Worm (Caenorhabditis elegans) whole organism, late embryonic: Measurements from ENCODE around the gene gop-1.
A peak's percentile ranks its signal among the peaks of the same experiment; 100 is the strongest.

Experiments used
- C08G9.2 ChIP-seq: sonication (generic microtip); optimal IDR thresholded peaks from 2 replicates; lab custom pipeline; 2016; ENCODE audit warnings: mild to moderate bottlenecking, missing genetic modification characterization, moderate library complexity, missing compliant biosample characterization
- C38D4.7 ChIP-seq: fragments of 200-800 bp; sonication (Bioruptor generic); optimal IDR thresholded peaks from 2 replicates; lab custom pipeline; 2018; ENCODE audit warnings: mild to moderate bottlenecking, missing genetic modification characterization, moderate library complexity, missing compliant biosample characterization
- F13H6.1 ChIP-seq: sonication (generic microtip); optimal IDR thresholded peaks from 2 replicates; lab custom pipeline; 2016; ENCODE audit warnings: missing genetic modification characterization, missing compliant biosample characterization
- K02D7.2 ChIP-seq: sonication (generic microtip); optimal IDR thresholded peaks from 2 replicates; lab custom pipeline; 2017; ENCODE audit warnings: mild to moderate bottlenecking, missing genetic modification characterization, missing compliant biosample characterization
- K09A11.1 ChIP-seq: sonication (generic microtip); optimal IDR thresholded peaks from 2 replicates; lab custom pipeline; 2017; ENCODE audit warnings: antibody characterized with exemption, mild to moderate bottlenecking, missing genetic modification characterization, missing compliant biosample characterization; ENCODE audit not compliant: insufficient read depth
- T23F11.4 ChIP-seq: fragments of 200-800 bp; sonication (Bioruptor generic); optimal IDR thresholded peaks from 2 replicates; lab custom pipeline; 2018; ENCODE audit warnings: mild to moderate bottlenecking, missing genetic modification characterization, missing compliant biosample characterization
- ceh-14 ChIP-seq: sonication (generic microtip); optimal IDR thresholded peaks from 2 replicates; lab custom pipeline; 2016; ENCODE audit warnings: missing genotype, missing genetic modification characterization, missing compliant biosample characterization
- ceh-18 ChIP-seq: sonication (generic microtip); optimal IDR thresholded peaks from 2 replicates; lab custom pipeline; 2016; ENCODE audit warnings: missing genetic modification characterization, missing compliant biosample characterization
- ceh-19 ChIP-seq: fragments of 200-800 bp; sonication (Bioruptor generic); optimal IDR thresholded peaks from 2 replicates; lab custom pipeline; 2018; ENCODE audit warnings: mild to moderate bottlenecking, missing genetic modification characterization, missing compliant biosample characterization
- ceh-2 ChIP-seq: sonication (generic microtip); optimal IDR thresholded peaks from 2 replicates; lab custom pipeline; 2016; ENCODE audit warnings: missing genotype, missing genetic modification characterization, missing compliant biosample characterization
- ceh-22 ChIP-seq: sonication (generic microtip); optimal IDR thresholded peaks from 2 replicates; lab custom pipeline; 2017; ENCODE audit warnings: missing biosample characterization, missing genetic modification characterization
- ceh-24 ChIP-seq: sonication (generic microtip); optimal IDR thresholded peaks from 2 replicates; lab custom pipeline; 2016; ENCODE audit warnings: mild to moderate bottlenecking, missing genetic modification characterization, missing compliant biosample characterization
- ceh-30 ChIP-seq: fragments of 150-350 bp; optimal IDR thresholded peaks from 2 replicates; lab custom pipeline; 2014; ENCODE audit warnings: missing biosample characterization, missing genetic modification characterization
- ceh-31 ChIP-seq: sonication (generic microtip); optimal IDR thresholded peaks from 2 replicates; lab custom pipeline; 2016; ENCODE audit warnings: missing genetic modification characterization, missing compliant biosample characterization
- ceh-34 ChIP-seq: sonication (generic microtip); optimal IDR thresholded peaks from 2 replicates; lab custom pipeline; 2016; ENCODE audit warnings: mild to moderate bottlenecking, missing genetic modification characterization, missing compliant biosample characterization
- ceh-48 ChIP-seq: sonication (generic microtip); optimal IDR thresholded peaks from 2 replicates; lab custom pipeline; 2016; ENCODE audit warnings: missing genetic modification characterization, inconsistent platforms, missing compliant biosample characterization
- ceh-6 ChIP-seq: fragments of 200-800 bp; sonication (Bioruptor generic); optimal IDR thresholded peaks from 2 replicates; lab custom pipeline; 2018; ENCODE audit warnings: mild to moderate bottlenecking, missing genetic modification characterization, missing compliant biosample characterization
- che-1 ChIP-seq: sonication (generic microtip); optimal IDR thresholded peaks from 2 replicates; lab custom pipeline; 2016; ENCODE audit warnings: mild to moderate bottlenecking, missing genetic modification characterization, missing compliant biosample characterization
- dmd-4 ChIP-seq: sonication (generic microtip); optimal IDR thresholded peaks from 2 replicates; lab custom pipeline; 2016; ENCODE audit warnings: borderline replicate concordance, missing genetic modification characterization, missing compliant biosample characterization
- elt-2 ChIP-seq: sonication (generic microtip); optimal IDR thresholded peaks from 2 replicates; lab custom pipeline; 2016; ENCODE audit warnings: missing genetic modification reagents, missing genetic modification characterization, missing compliant biosample characterization
- fkh-6 ChIP-seq: sonication (generic microtip); optimal IDR thresholded peaks from 2 replicates; lab custom pipeline; 2016; ENCODE audit warnings: missing genetic modification characterization, missing compliant biosample characterization
- hlh-13 ChIP-seq: fragments of 200-800 bp; sonication (Bioruptor generic); optimal IDR thresholded peaks from 2 replicates; lab custom pipeline; 2018; ENCODE audit warnings: mild to moderate bottlenecking, missing genetic modification characterization, missing compliant biosample characterization
- hlh-15 ChIP-seq: sonication (generic microtip); optimal IDR thresholded peaks from 2 replicates; lab custom pipeline; 2016; ENCODE audit warnings: missing genetic modification characterization, missing compliant biosample characterization
- hlh-30 ChIP-seq: sonication (generic microtip); optimal IDR thresholded peaks from 2 replicates; lab custom pipeline; 2017; ENCODE audit warnings: antibody characterized with exemption, missing genetic modification characterization, missing compliant biosample characterization; ENCODE audit not compliant: insufficient read depth
- hlh-6 ChIP-seq: sonication (generic microtip); optimal IDR thresholded peaks from 2 replicates; lab custom pipeline; 2016; ENCODE audit warnings: missing genotype, missing genetic modification characterization, missing compliant biosample characterization
- hlh-8 ChIP-seq: sonication (generic microtip); optimal IDR thresholded peaks from 2 replicates; lab custom pipeline; 2016; ENCODE audit warnings: missing genotype, missing genetic modification characterization, missing compliant biosample characterization
- lim-6 ChIP-seq: sonication (generic microtip); optimal IDR thresholded peaks from 2 replicates; lab custom pipeline; 2016; ENCODE audit warnings: missing genetic modification characterization, missing compliant biosample characterization
- mec-3 ChIP-seq: sonication (generic microtip); optimal IDR thresholded peaks from 2 replicates; lab custom pipeline; 2016; ENCODE audit warnings: borderline replicate concordance, missing genetic modification characterization, missing compliant biosample characterization
- nfya-1 ChIP-seq: sonication (generic microtip); optimal IDR thresholded peaks from 2 replicates; lab custom pipeline; 2017; ENCODE audit warnings: missing genetic modification characterization, mild to moderate bottlenecking, missing compliant biosample characterization, antibody characterized with exemption, moderate library complexity
- nhr-11 ChIP-seq: fragments of 150-350 bp; optimal IDR thresholded peaks from 2 replicates; lab custom pipeline; 2014; ENCODE audit warnings: missing biosample characterization, missing genetic modification characterization
- pag-3 ChIP-seq: sonication (generic microtip); optimal IDR thresholded peaks from 2 replicates; lab custom pipeline; 2016; ENCODE audit warnings: missing compliant biosample characterization, missing genetic modification characterization, borderline replicate concordance
- pat-9 ChIP-seq: fragments of 200-800 bp; sonication (Bioruptor generic); optimal IDR thresholded peaks from 2 replicates; lab custom pipeline; 2018; ENCODE audit warnings: mild to moderate bottlenecking, missing genetic modification characterization, moderate library complexity, missing compliant biosample characterization
- pha-2 ChIP-seq: sonication (generic microtip); optimal IDR thresholded peaks from 2 replicates; lab custom pipeline; 2017; ENCODE audit warnings: mild to moderate bottlenecking, missing genetic modification characterization, missing compliant biosample characterization
- pha-4 ChIP-seq: fragments of 150-350 bp; optimal IDR thresholded peaks from 2 replicates; lab custom pipeline; 2018; ENCODE audit warnings: missing biosample characterization, missing genetic modification reagents, missing genetic modification characterization
- pros-1 ChIP-seq: fragments of 150-350 bp; optimal IDR thresholded peaks from 2 replicates; lab custom pipeline; 2014; ENCODE audit warnings: missing biosample characterization, missing genetic modification reagents, missing genetic modification characterization
- sox-4 ChIP-seq: sonication (generic microtip); optimal IDR thresholded peaks from 2 replicates; lab custom pipeline; 2017; ENCODE audit warnings: mild to moderate bottlenecking, missing genetic modification characterization, inconsistent platforms, missing compliant biosample characterization
- syd-9 ChIP-seq: sonication (generic microtip); optimal IDR thresholded peaks from 2 replicates; lab custom pipeline; 2016; ENCODE audit warnings: mild to moderate bottlenecking, missing genetic modification characterization, moderate library complexity, missing compliant biosample characterization
- tbx-2 ChIP-seq: sonication (generic microtip); optimal IDR thresholded peaks from 2 replicates; lab custom pipeline; 2016; ENCODE audit warnings: missing genetic modification characterization, missing compliant biosample characterization
- ttx-3 ChIP-seq: sonication (generic microtip); optimal IDR thresholded peaks from 2 replicates; lab custom pipeline; 2016; ENCODE audit warnings: missing genetic modification reagents, missing genetic modification characterization, missing compliant biosample characterization
- unc-3 ChIP-seq, 2 experiments: fragments of 200-800 bp in 1 of 2; sonication (Bioruptor generic) in 1 of 2; sonication (generic microtip) in 1 of 2; conservative IDR thresholded peaks in 1 of 2; optimal IDR thresholded peaks in 1 of 2; 2 replicates each; pipeline versions ENCODE4 v1.3.6 to Lab custom; 2016 to 2022; ENCODE audit warnings: missing compliant biosample characterization in 2 of 2, missing genetic modification characterization in 2 of 2, missing genetic modification reagents in 1 of 2
- unc-42 ChIP-seq: sonication (generic microtip); optimal IDR thresholded peaks from 2 replicates; lab custom pipeline; 2016; ENCODE audit warnings: missing genotype, missing genetic modification characterization, missing compliant biosample characterization
- unc-86 ChIP-seq: sonication (generic microtip); optimal IDR thresholded peaks from 2 replicates; lab custom pipeline; 2016; ENCODE audit warnings: missing genetic modification characterization, missing compliant biosample characterization
- zip-5 ChIP-seq: sonication (generic microtip); optimal IDR thresholded peaks from 2 replicates; lab custom pipeline; 2016; ENCODE audit warnings: missing genetic modification characterization, missing compliant biosample characterization

The gop-1 gene

DNA sequence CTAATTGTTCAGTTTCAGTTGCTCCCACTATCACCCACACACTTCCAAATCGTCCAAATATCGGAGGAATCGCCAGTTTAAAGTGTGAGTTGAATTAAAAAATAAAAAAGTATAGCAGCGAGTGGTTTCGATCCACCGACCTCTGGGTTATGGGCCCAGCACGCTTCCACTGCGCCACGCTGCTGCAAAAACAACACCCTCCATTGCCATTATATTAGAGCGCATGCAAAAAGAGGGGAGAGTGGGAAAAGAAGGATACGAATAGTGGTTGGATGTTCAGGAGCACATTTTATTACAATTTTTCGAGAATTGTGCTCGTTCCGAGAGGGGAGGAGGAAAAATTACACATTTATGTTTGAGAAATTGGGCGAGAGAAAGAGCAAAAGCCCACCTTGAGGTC is 40.6 kb downstream of the gop-1 start (continued):
- TF ChIP-seq elt-2 (tag; lab: Kevin White, UChicago): peak; percentile 84
- TF ChIP-seq hlh-6 (tag; lab: Kevin White, UChicago): peak; percentile 94
- peak; percentile 91 for TF ChIP-seq syd-9
- TF ChIP-seq unc-86 (tag; lab: Kevin White, UChicago): peak; percentile 87
- peak; percentile 87 for TF ChIP-seq ceh-19
- no peak for TF ChIP-seq unc-42 (tag; lab: Kevin White, UChicago)
- TF ChIP-seq ceh-34 (tag; lab: Kevin White, UChicago): peak; percentile 94
- TF ChIP-seq F13H6.1: peak; percentile 91
- peak; percentile 83 for TF ChIP-seq tbx-2 (tag; lab: Kevin White, UChicago)
- no peak for TF ChIP-seq pag-3
- peak; percentile 75 for TF ChIP-seq ceh-48 (tag; lab: Kevin White, UChicago)
- peak; percentile 86 for TF ChIP-seq sox-4 (tag; lab: Kevin White, UChicago)
- peak; percentile 33 for TF ChIP-seq hlh-30 (tag; lab: Kevin White, UChicago)
- TF ChIP-seq pha-4 (tag; lab: Kevin White, UChicago): no peak
- peak; percentile 88 for TF ChIP-seq pat-9 (tag; lab: Kevin White, UChicago)
- TF ChIP-seq ceh-24 (tag; lab: Kevin White, UChicago): peak; percentile 41
- TF ChIP-seq K09A11.1: peak; percentile 70
- peak; percentile 84 for TF ChIP-seq ceh-6 (GFP tag; lab: Kevin White, UChicago)
- peak; percentile 81 for TF ChIP-seq T23F11.4 (GFP tag; lab: Kevin White, UChicago)
- TF ChIP-seq hlh-15 (tag; lab: Kevin White, UChicago): peak; percentile 63
- peak; percentile 73 for TF ChIP-seq hlh-8 (tag; lab: Kevin White, UChicago)
- peak; percentile 90 for TF ChIP-seq che-1 (tag; lab: Kevin White, UChicago)
- TF ChIP-seq lim-6 (tag; lab: Kevin White, UChicago): peak; percentile 22
- peak; percentile 85 for TF ChIP-seq ceh-18 (tag; lab: Kevin White, UChicago)
- TF ChIP-seq ceh-14 (tag; lab: Kevin White, UChicago): peak; percentile 89
- peak; percentile 73 for TF ChIP-seq dmd-4 (tag; lab: Kevin White, UChicago)
- peak; percentile 57 for TF ChIP-seq ceh-31
- peak; percentile 60 for TF ChIP-seq ceh-30 (tag; lab: Kevin White, UChicago)
- peak; percentile 82 for TF ChIP-seq unc-3 (GFP tag; conservative IDR thresholded peaks at IDR 0.05; lab: Robert Waterston, UW)
- TF ChIP-seq unc-3 (tag; optimal IDR thresholded peaks at IDR 0.05; lab: Kevin White, UChicago): peak; percentile 78
- TF ChIP-seq fkh-6 (tag; lab: Kevin White, UChicago): peak; percentile 89
- peak; percentile 80 for TF ChIP-seq K02D7.2
- peak; percentile 88 for TF ChIP-seq hlh-13 (GFP tag; lab: Kevin White, UChicago)
- peak; percentile 68 for TF ChIP-seq nfya-1
- peak; percentile 80 for TF ChIP-seq ceh-2
- no peak for TF ChIP-seq pros-1 (tag; lab: Kevin White, UChicago)
- no peak for TF ChIP-seq ceh-22 (tag; lab: Kevin White, UChicago)

DNA sequence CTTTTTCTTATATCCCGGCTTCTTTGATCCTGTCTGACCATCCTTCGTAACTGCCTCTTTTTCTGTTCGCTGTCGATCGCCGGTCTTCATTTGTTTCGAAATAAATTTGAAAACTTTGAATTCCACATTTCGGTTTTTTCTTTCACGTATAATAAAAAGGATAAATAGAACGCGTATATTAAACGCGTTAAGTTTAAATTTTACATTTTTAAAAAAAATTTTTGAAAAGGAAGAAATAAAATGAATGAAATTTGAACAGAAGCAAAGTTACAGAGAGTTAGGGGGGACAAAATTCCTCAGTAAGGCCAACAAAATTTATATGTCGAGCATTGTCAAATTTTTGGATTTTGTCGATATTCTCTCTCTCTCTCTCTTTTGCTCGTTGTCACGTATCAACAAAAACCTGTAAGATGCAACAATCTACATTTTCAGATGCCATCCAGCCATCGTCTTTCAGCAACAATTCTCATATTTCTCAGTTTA is 47.6 kb downstream of the gop-1 start, which contains the start of the genes T15B12.2 and F52C9.5:
T15B12.2 (minus strand) TSS at position 101 of the 483 bp plus-strand sequence.
F52C9.5 (plus strand) TSS at position 433 of the 483 bp plus-strand sequence.
- TF ChIP-seq hlh-30 (tag; lab: Kevin White, UChicago) (no peak), nhr-11 (tag; lab: Kevin White, UChicago) (no peak), ttx-3 (tag; lab: Kevin White, UChicago) (no peak), ceh-34 (tag; lab: Kevin White, UChicago) (no peak), ceh-22 (tag; lab: Kevin White, UChicago) (no peak), C08G9.2 (no peak), F13H6.1 (no peak), pha-2 (tag; lab: Kevin White, UChicago) (no peak), elt-2 (tag; lab: Kevin White, UChicago) (no peak), tbx-2 (tag; lab: Kevin White, UChicago) (no peak), mec-3 (no peak), ceh-6 (GFP tag; lab: Kevin White, UChicago) (no peak), dmd-4 (tag; lab: Kevin White, UChicago) (no peak), pat-9 (tag; lab: Kevin White, UChicago) (no peak), ceh-31 (no peak), C38D4.7 (GFP tag; lab: Kevin White, UChicago) (no peak), zip-5 (no peak), ceh-30 (tag; lab: Kevin White, UChicago) (no peak)
- TF ChIP-seq, all 69 proteins: peak for 0
